Worm (Caenorhabditis elegans) whole organism, L4 larva: ENCODE measurements around the gene K11H12.6.

Source experiments
- D1046.2 ChIP-seq: fragments of 200-800 bp; sonication (Bioruptor generic); IDR thresholded peaks from 2 replicates; pipeline ENCODE4 v1.3.6; 2022; ENCODE audit warnings: missing genetic modification characterization, missing compliant biosample characterization
- F26F4.8 ChIP-seq: fragments of 200-800 bp; sonication (Bioruptor generic); conservative IDR thresholded peaks from 2 replicates; pipeline ENCODE4 v1.3.6; 2022; ENCODE audit warnings: missing genetic modification characterization, missing compliant biosample characterization
- F44E2.7 ChIP-seq: fragments of 200-800 bp; sonication (Bioruptor generic); IDR thresholded peaks from 2 replicates; pipeline ENCODE4 v2.1.2; 2022; ENCODE audit warnings: missing genetic modification characterization, missing compliant biosample characterization
- F49E8.2 ChIP-seq: sonication (generic microtip); optimal IDR thresholded peaks from 2 replicates; lab custom pipeline; 2016; ENCODE audit warnings: missing compliant biosample characterization, mild to moderate bottlenecking, missing genetic modification characterization, borderline replicate concordance
- R02D3.7 ChIP-seq: fragments of 150-350 bp; sonication (generic microtip); optimal IDR thresholded peaks from 3 replicates; lab custom pipeline; 2014; ENCODE audit warnings: missing biosample characterization, missing genetic modification characterization
- T26A8.4 ChIP-seq: fragments of 200-800 bp; sonication (Bioruptor generic); IDR thresholded peaks from 2 replicates; pipeline ENCODE4 v1.3.6; 2022; ENCODE audit warnings: missing genetic modification characterization, missing compliant biosample characterization
- Y105C5A.15 ChIP-seq: fragments of 200-800 bp; sonication (Bioruptor generic); IDR thresholded peaks from 2 replicates; pipeline ENCODE4 v1.3.6; 2022; ENCODE audit warnings: missing genetic modification characterization, missing compliant biosample characterization
- Y48G9A.11 ChIP-seq: fragments of 200-800 bp; sonication (Bioruptor generic); IDR thresholded peaks from 2 replicates; pipeline ENCODE4 v1.3.6; 2022; ENCODE audit warnings: missing genetic modification reagents, missing genetic modification characterization, missing compliant biosample characterization
- ZK546.5 ChIP-seq, 2 experiments: sonication (generic microtip); optimal IDR thresholded peaks; 2 replicates each; lab custom pipeline; 2017; ENCODE audit warnings: missing biosample characterization in 2 of 2, missing genetic modification characterization in 2 of 2
- aha-1 ChIP-seq: fragments of 150-350 bp; peaks from one replicate; lab custom pipeline; 2014; ENCODE audit warnings: missing biosample characterization, missing genetic modification characterization
- attf-4 ChIP-seq: sonication (generic microtip); optimal IDR thresholded peaks from 3 replicates; lab custom pipeline; 2017; ENCODE audit warnings: missing biosample characterization, missing genetic modification characterization
- ceh-28 ChIP-seq: fragments of 150-350 bp; optimal IDR thresholded peaks from 2 replicates; lab custom pipeline; 2014; ENCODE audit warnings: missing biosample characterization, missing genetic modification reagents, missing genetic modification characterization
- ceh-32 ChIP-seq: sonication (generic microtip); optimal IDR thresholded peaks from 2 replicates; lab custom pipeline; 2016; ENCODE audit warnings: mild to moderate bottlenecking, missing genetic modification characterization, missing compliant biosample characterization; ENCODE audit not compliant: poor library complexity
- ceh-44 ChIP-seq: fragments of 200-800 bp; sonication (Bioruptor generic); IDR thresholded peaks from 2 replicates; pipeline ENCODE4 v1.3.6; 2022; ENCODE audit warnings: missing genetic modification reagents, missing genetic modification characterization, missing compliant biosample characterization
- ceh-82 ChIP-seq: sonication (generic microtip); optimal IDR thresholded peaks from 2 replicates; lab custom pipeline; 2017; ENCODE audit warnings: missing biosample characterization, missing genetic modification characterization
- cey-2 ChIP-seq: sonication (generic microtip); optimal IDR thresholded peaks from 3 replicates; lab custom pipeline; 2017; ENCODE audit warnings: missing genetic modification characterization, mild to moderate bottlenecking, missing compliant biosample characterization, antibody characterized with exemption, borderline replicate concordance; ENCODE audit not compliant: insufficient read depth
- ctbp-1 ChIP-seq: fragments of 200-800 bp; sonication (Bioruptor generic); IDR thresholded peaks from 2 replicates; pipeline ENCODE4 v1.3.6; 2022; ENCODE audit warnings: missing genetic modification reagents, missing genetic modification characterization, missing compliant biosample characterization
- daf-8 ChIP-seq: fragments of 200-800 bp; sonication (Bioruptor generic); IDR thresholded peaks from 2 replicates; pipeline ENCODE4 v1.3.6; 2022; ENCODE audit warnings: missing genetic modification characterization, missing compliant biosample characterization
- dmd-8 ChIP-seq: fragments of 200-800 bp; sonication (Bioruptor generic); IDR thresholded peaks from 2 replicates; pipeline ENCODE4 v1.3.6; 2022; ENCODE audit warnings: missing genetic modification characterization, missing compliant biosample characterization
- dpl-1 ChIP-seq: fragments of 150-350 bp; optimal IDR thresholded peaks from 2 replicates; lab custom pipeline; 2014; ENCODE audit warnings: missing biosample characterization, missing genetic modification reagents, missing genetic modification characterization
- egl-27 ChIP-seq: sonication (generic microtip); optimal IDR thresholded peaks from 3 replicates; lab custom pipeline; 2017; ENCODE audit warnings: missing biosample characterization, missing genetic modification reagents, missing genetic modification characterization
- egl-43 ChIP-seq: fragments of 200-800 bp; sonication (Bioruptor generic); IDR thresholded peaks from 2 replicates; pipeline ENCODE4 v1.3.6; 2022; ENCODE audit warnings: missing genetic modification reagents, missing genetic modification characterization, missing compliant biosample characterization
- hif-1 ChIP-seq, 2 experiments: sonication (generic microtip); optimal IDR thresholded peaks; 2 replicates each; lab custom pipeline; 2016 to 2017; ENCODE audit warnings: missing compliant biosample characterization in 2 of 2, missing genetic modification characterization in 2 of 2, missing genetic modification reagents in 2 of 2, missing genotype in 2 of 2, mild to moderate bottlenecking in 1 of 2
- hlh-11 ChIP-seq: fragments of 200-800 bp; sonication (Bioruptor generic); optimal IDR thresholded peaks from 2 replicates; lab custom pipeline; 2018; ENCODE audit warnings: mild to moderate bottlenecking, missing genetic modification characterization, missing compliant biosample characterization
- hmg-1.1 ChIP-seq: fragments of 200-800 bp; sonication (Bioruptor generic); IDR thresholded peaks from 2 replicates; pipeline ENCODE4 v1.3.6; 2022; ENCODE audit warnings: missing genetic modification reagents, missing genetic modification characterization, missing compliant biosample characterization
- lin-1 ChIP-seq: fragments of 200-800 bp; sonication (Bioruptor generic); IDR thresholded peaks from 2 replicates; pipeline ENCODE4 v1.3.6; 2022; ENCODE audit warnings: missing genetic modification reagents, missing genetic modification characterization, missing compliant biosample characterization
- lin-15B ChIP-seq: fragments of 150-350 bp; sonication (generic microtip); optimal IDR thresholded peaks from 3 replicates; lab custom pipeline; 2014; ENCODE audit warnings: missing biosample characterization, missing genetic modification characterization
- lin-38 ChIP-seq: fragments of 200-800 bp; sonication (Bioruptor generic); IDR thresholded peaks from 2 replicates; pipeline ENCODE4 v1.3.6; 2022; ENCODE audit warnings: missing genetic modification reagents, missing genetic modification characterization, missing compliant biosample characterization
- lir-3 ChIP-seq: sonication (generic microtip); optimal IDR thresholded peaks from 2 replicates; lab custom pipeline; 2016; ENCODE audit warnings: mild to moderate bottlenecking, missing genetic modification characterization, missing compliant biosample characterization
- lsy-2 ChIP-seq, 2 experiments: fragments of 150-350 bp in 1 of 2; sonication (generic microtip) in 1 of 2; optimal IDR thresholded peaks; 2 replicates each; lab custom pipeline; 2014 to 2017; ENCODE audit warnings: missing biosample characterization in 2 of 2, missing genetic modification characterization in 2 of 2
- madf-5 ChIP-seq, 2 experiments: fragments of 200-800 bp; sonication (Bioruptor generic); IDR thresholded peaks; 2 replicates each; pipeline ENCODE4 v1.3.6; 2022; ENCODE audit warnings: missing compliant biosample characterization in 2 of 2, missing genetic modification characterization in 2 of 2
- mes-2 ChIP-seq: sonication (generic microtip); optimal IDR thresholded peaks from 2 replicates; lab custom pipeline; 2016; ENCODE audit warnings: missing genotype, mild to moderate bottlenecking, missing genetic modification characterization, missing compliant biosample characterization; ENCODE audit not compliant: poor library complexity, severe bottlenecking
- mxl-2 ChIP-seq: fragments of 200-800 bp; sonication (Bioruptor generic); conservative IDR thresholded peaks from 2 replicates; pipeline ENCODE4 v1.3.6; 2022; ENCODE audit warnings: missing genetic modification reagents, missing genetic modification characterization, missing compliant biosample characterization
- nhr-11 ChIP-seq: fragments of 150-350 bp; optimal IDR thresholded peaks from 2 replicates; lab custom pipeline; 2014; ENCODE audit warnings: missing biosample characterization, missing genetic modification characterization
- nhr-111 ChIP-seq: fragments of 200-800 bp; sonication (Bioruptor generic); optimal IDR thresholded peaks from 2 replicates; lab custom pipeline; 2018; ENCODE audit warnings: mild to moderate bottlenecking, missing genetic modification characterization, missing compliant biosample characterization
- nhr-237 ChIP-seq: sonication (generic microtip); optimal IDR thresholded peaks from 2 replicates; lab custom pipeline; 2017; ENCODE audit warnings: missing biosample characterization, missing genetic modification characterization
- nhr-6 ChIP-seq: fragments of 150-350 bp; optimal IDR thresholded peaks from 2 replicates; lab custom pipeline; 2014; ENCODE audit warnings: missing biosample characterization, missing genetic modification characterization
- pha-4 ChIP-seq, 2 experiments: fragments of 150-350 bp in 1 of 2; fragments of 200-800 bp in 1 of 2; sonication (Bioruptor generic) in 1 of 2; IDR thresholded peaks in 1 of 2; optimal IDR thresholded peaks in 1 of 2; 2 replicates each; pipeline versions ENCODE4 v1.3.6 to Lab custom; 2014 to 2022; ENCODE audit warnings: missing genetic modification characterization in 2 of 2, missing genetic modification reagents in 2 of 2, missing biosample characterization in 1 of 2, missing compliant biosample characterization in 1 of 2
- skn-1 ChIP-seq: fragments of 150-350 bp; optimal IDR thresholded peaks from 2 replicates; lab custom pipeline; 2014; ENCODE audit warnings: missing biosample characterization, missing genetic modification characterization
- snpc-1.2 ChIP-seq: fragments of 200-800 bp; sonication (Bioruptor generic); IDR thresholded peaks from 2 replicates; pipeline ENCODE4 v1.3.6; 2022; ENCODE audit warnings: missing genetic modification reagents, missing genetic modification characterization, missing compliant biosample characterization
- snpc-4 ChIP-seq: fragments of 150-350 bp; optimal IDR thresholded peaks from 2 replicates; lab custom pipeline; 2014; ENCODE audit warnings: missing biosample characterization, missing genetic modification characterization
- tag-97 ChIP-seq: fragments of 200-800 bp; sonication (Bioruptor generic); IDR thresholded peaks from 2 replicates; pipeline ENCODE4 v1.3.6; 2022; ENCODE audit warnings: missing genetic modification characterization, missing compliant biosample characterization
- unc-39 ChIP-seq: sonication (generic microtip); optimal IDR thresholded peaks from 2 replicates; lab custom pipeline; 2017; ENCODE audit warnings: missing biosample characterization, missing genetic modification characterization
- unc-62 ChIP-seq, 3 experiments: fragments of 150-350 bp in 1 of 3; sonication (generic microtip); optimal IDR thresholded peaks in 2 of 3; peaks in 1 of 3; 1 replicate in 1 of 3; 2 replicates in 2 of 3; lab custom pipeline; 2014 to 2017; ENCODE audit warnings: missing biosample characterization in 3 of 3, missing genetic modification characterization in 3 of 3, missing genetic modification reagents in 3 of 3, missing genotype in 1 of 3
- zfp-3 ChIP-seq: fragments of 200-800 bp; sonication (Bioruptor generic); conservative IDR thresholded peaks from 2 replicates; pipeline ENCODE4 v1.3.6; 2022; ENCODE audit warnings: missing genetic modification reagents, missing genetic modification characterization, missing compliant biosample characterization
- zip-11 ChIP-seq: fragments of 200-800 bp; sonication (Bioruptor generic); IDR thresholded peaks from 2 replicates; pipeline ENCODE4 v1.3.6; 2022; ENCODE audit warnings: missing genetic modification characterization, missing compliant biosample characterization
- ztf-11 ChIP-seq: fragments of 150-350 bp; optimal IDR thresholded peaks from 2 replicates; lab custom pipeline; 2014; ENCODE audit warnings: missing biosample characterization, missing genetic modification characterization

The K11H12.6 gene

DNA sequence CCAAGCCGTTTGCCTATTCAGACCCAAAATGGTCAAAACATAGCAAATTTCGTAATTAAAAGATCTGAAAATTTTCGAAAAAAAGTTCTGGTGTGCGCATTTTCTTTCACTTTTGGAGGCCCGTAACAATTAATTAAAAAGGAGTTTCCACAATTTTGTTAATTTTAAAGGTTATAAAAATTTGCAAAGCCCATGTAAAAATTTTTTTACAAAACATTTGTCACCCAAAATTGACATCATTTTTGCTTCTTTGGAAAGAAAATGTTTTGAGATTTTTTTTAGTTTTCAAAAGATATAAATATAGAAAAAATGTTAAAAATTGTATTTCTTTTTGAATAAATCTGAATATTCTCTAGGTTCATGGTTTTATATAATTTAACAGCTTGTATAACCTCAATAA is at the start of gene K11H12.6:
Gene K11H12.6 (plus strand): TSS at position 301 of the 400 bp plus-strand sequence.
- no peak for TF ChIP-seq D1046.2 (GFP tag; lab: Robert Waterston, UW)
- TF ChIP-seq mxl-2 (GFP tag; lab: Robert Waterston, UW): no peak
- no peak for TF ChIP-seq pha-4 (GFP tag; IDR thresholded peaks at IDR 0.05; lab: Robert Waterston, UW)
- no peak for TF ChIP-seq pha-4 (tag; optimal IDR thresholded peaks at IDR 0.05; lab: Kevin White, UChicago)
- TF ChIP-seq lin-38 (GFP tag; lab: Robert Waterston, UW): no peak
- no peak for TF ChIP-seq ceh-44 (GFP tag; lab: Robert Waterston, UW)
- TF ChIP-seq skn-1 (tag; lab: Kevin White, UChicago): no peak
- TF ChIP-seq hif-1 (tag; optimal IDR thresholded peaks at IDR 0.05; lab: Kevin White, UChicago): no peak
- no peak for TF ChIP-seq ztf-11 (tag; lab: Kevin White, UChicago)
- TF ChIP-seq ZK546.5 (tag; optimal IDR thresholded peaks at IDR 0.05; lab: Kevin White, UChicago): no peak
- TF ChIP-seq ctbp-1 (GFP tag; lab: Robert Waterston, UW): no peak
- no peak for TF ChIP-seq lir-3 (tag; lab: Kevin White, UChicago)
- TF ChIP-seq tag-97 (GFP tag; lab: Robert Waterston, UW): no peak
- TF ChIP-seq madf-5 (GFP tag; IDR thresholded peaks at IDR 0.05; lab: Robert Waterston, UW): no peak
- TF ChIP-seq ceh-82 (tag; lab: Kevin White, UChicago): no peak
- TF ChIP-seq cey-2: no peak
- TF ChIP-seq T26A8.4 (GFP tag; lab: Robert Waterston, UW): no peak
- no peak for TF ChIP-seq unc-39 (tag; lab: Kevin White, UChicago)
- TF ChIP-seq mes-2: no peak

DNA sequence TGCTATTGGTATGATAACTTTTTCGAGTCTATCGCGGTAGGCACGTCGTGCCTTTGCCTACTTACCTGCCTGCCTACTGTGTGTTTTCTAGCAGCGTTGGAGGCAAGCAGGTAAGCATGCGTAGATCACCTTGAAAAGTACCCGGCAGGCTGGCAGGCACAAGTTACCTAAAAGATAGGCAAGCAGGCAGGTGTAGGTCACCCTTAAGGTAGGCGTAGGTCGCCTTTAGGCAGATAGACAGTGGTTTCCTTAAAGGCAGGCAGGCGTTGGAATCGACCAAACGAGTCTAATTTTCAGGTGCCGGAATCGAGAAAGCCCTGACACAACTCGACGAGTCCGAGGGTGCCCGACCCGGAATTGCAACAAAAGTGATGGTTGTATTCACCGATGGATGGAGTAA is 47.3 kb upstream of the K11H12.6 start:
- TF ChIP-seq unc-62 (GFP tag; optimal IDR thresholded peaks at IDR 0.05 in 1 of 2; lab: Kevin White, UChicago) (peak in 1 of 2 experiments; percentile 67), unc-62 (tag; optimal IDR thresholded peaks at IDR 0.05; lab: Kevin White, UChicago) (no peak), F49E8.2 (tag; lab: Kevin White, UChicago) (no peak)

DNA sequence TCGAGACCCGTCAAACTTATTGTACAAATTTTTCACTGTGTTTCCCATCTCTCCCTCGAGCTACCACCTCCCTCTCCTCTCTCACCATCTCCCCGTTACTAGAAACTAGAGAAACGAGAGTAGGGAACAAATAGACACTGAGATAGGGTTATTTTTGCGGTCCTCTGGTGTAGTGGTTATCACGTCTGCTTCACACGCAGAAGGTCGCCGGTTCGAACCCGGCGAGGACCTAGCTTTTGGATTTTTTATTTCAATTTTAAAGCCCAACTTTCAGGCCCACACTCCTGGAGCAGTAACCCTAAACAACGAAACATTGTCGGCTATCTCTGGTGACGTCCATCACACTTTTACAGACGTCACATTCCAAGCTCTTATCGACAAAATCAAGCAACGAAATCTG is 46.8 kb upstream of the K11H12.6 start:
- TF ChIP-seq daf-8 (GFP tag; lab: Robert Waterston, UW) (no peak), snpc-1.2 (GFP tag; lab: Robert Waterston, UW) (peak; percentile 74), Y48G9A.11 (GFP tag; lab: Robert Waterston, UW) (peak; percentile 56), dmd-8 (GFP tag; lab: Robert Waterston, UW) (peak; percentile 90), mxl-2 (GFP tag; lab: Robert Waterston, UW) (no peak), snpc-4 (no peak), egl-27 (tag; lab: Kevin White, UChicago) (peak; percentile 8), lin-1 (GFP tag; lab: Robert Waterston, UW) (peak; percentile 60; the same call in 1 of the 2 replicates), mes-2 (no peak), hmg-1.1 (GFP tag; lab: Robert Waterston, UW) (peak; percentile 91), ceh-82 (tag; lab: Kevin White, UChicago) (no peak), dpl-1 (GFP tag; lab: Kevin White, UChicago) (no peak), ctbp-1 (GFP tag; lab: Robert Waterston, UW) (peak; percentile 87), zfp-3 (GFP tag; lab: Robert Waterston, UW) (0 out of 2 replicates have a peak, but pooled peaks have one; percentile 37), aha-1 (tag; lab: Kevin White, UChicago) (peak; percentile 96), attf-4 (no peak), ceh-28 (tag; lab: Kevin White, UChicago) (no peak), nhr-11 (tag; lab: Kevin White, UChicago) (no peak), egl-43 (GFP tag; lab: Robert Waterston, UW) (peak; percentile 90), lin-15B (tag; lab: Kevin White, UChicago) (no peak), nhr-237 (tag; lab: Kevin White, UChicago) (no peak), R02D3.7 (no peak), nhr-6 (tag; lab: Kevin White, UChicago) (peak; percentile 38), nhr-111 (GFP tag; lab: Kevin White, UChicago) (peak; percentile 56), Y105C5A.15 (GFP tag; lab: Robert Waterston, UW) (0 out of 2 replicates have a peak, but pooled peaks have one; percentile 57), zip-11 (GFP tag; lab: Robert Waterston, UW) (no peak), F44E2.7 (GFP tag; lab: Robert Waterston, UW) (peak; percentile 85; the same call in 1 of the 2 replicates), lir-3 (tag; lab: Kevin White, UChicago) (peak; percentile 40), lsy-2 (tag; optimal IDR thresholded peaks at IDR 0.05; lab: Kevin White, UChicago) (no peak), ceh-32 (no peak), hlh-11 (peak; percentile 47), F26F4.8 (GFP tag; lab: Robert Waterston, UW) (peak; percentile 74)
